Fruit fly (Drosophila melanogaster) whole organism, embryonic: ENCODE measurements around the gene CG14153.

Experiments used
- CG1024 ChIP-seq: fragments of 200-800 bp; sonication (Bioruptor generic); IDR thresholded peaks from 2 replicates; pipeline ENCODE4 v1.3.6; 2022; ENCODE audit warnings: missing biosample characterization, missing genetic modification characterization
- CG11093 ChIP-seq: fragments of 200-800 bp; sonication (Bioruptor generic); IDR thresholded peaks from 3 replicates; pipeline ENCODE4 v1.3.6; 2022; ENCODE audit warnings: missing biosample characterization, missing genetic modification characterization
- CG11560 ChIP-seq: fragments of 200-800 bp; sonication (Bioruptor generic); IDR thresholded peaks from 3 replicates; pipeline ENCODE4 v1.3.6; 2022; ENCODE audit warnings: missing biosample characterization, missing genetic modification characterization
- CG12104 ChIP-seq: fragments of 200-800 bp; sonication (Bioruptor generic); optimal IDR thresholded peaks from 3 replicates; lab custom pipeline; 2016; ENCODE audit warnings: missing biosample characterization, missing genetic modification characterization
- CG12391 ChIP-seq: fragments of 200-800 bp; sonication (Bioruptor generic); optimal IDR thresholded peaks from 3 replicates; lab custom pipeline; 2018; ENCODE audit warnings: missing biosample characterization, mild to moderate bottlenecking, missing genetic modification characterization, moderate library complexity
- CG1603 ChIP-seq: fragments of 200-800 bp; sonication (Bioruptor generic); optimal IDR thresholded peaks from 2 replicates; lab custom pipeline; 2019; ENCODE audit warnings: missing biosample characterization, mild to moderate bottlenecking, missing genetic modification characterization, moderate library complexity
- CG18262 ChIP-seq: fragments of 200-800 bp; optimal IDR thresholded peaks from 3 replicates; lab custom pipeline; 2019; ENCODE audit warnings: missing biosample characterization, mild to moderate bottlenecking, missing genetic modification characterization, moderate library complexity
- CG2199 ChIP-seq: fragments of 200-800 bp; sonication (Bioruptor generic); IDR thresholded peaks from 3 replicates; pipeline ENCODE4 v1.3.6; 2022; ENCODE audit warnings: missing biosample characterization, missing genetic modification characterization
- CG2712 ChIP-seq: fragments of 200-800 bp; optimal IDR thresholded peaks from 3 replicates; lab custom pipeline; 2019; ENCODE audit warnings: missing biosample characterization, mild to moderate bottlenecking, missing genetic modification characterization, moderate library complexity
- CG32532 ChIP-seq: fragments of 200-800 bp; sonication (Bioruptor generic); IDR thresholded peaks from 2 replicates; pipeline ENCODE4 v1.3.6; 2022; ENCODE audit warnings: missing biosample characterization, missing genetic modification characterization
- CG7357 ChIP-seq: fragments of 200-800 bp; sonication (Bioruptor generic); IDR thresholded peaks from 3 replicates; pipeline ENCODE4 v1.3.6; 2022; ENCODE audit warnings: missing biosample characterization, missing genetic modification characterization
- CG7839 ChIP-seq: fragments of 200-800 bp; sonication (Bioruptor generic); optimal IDR thresholded peaks from 3 replicates; lab custom pipeline; 2018; ENCODE audit warnings: missing biosample characterization, mild to moderate bottlenecking, missing genetic modification characterization, moderate library complexity
- CG9727 ChIP-seq: fragments of 200-800 bp; sonication (Bioruptor generic); optimal IDR thresholded peaks from 3 replicates; lab custom pipeline; 2017; ENCODE audit warnings: missing biosample characterization, mild to moderate bottlenecking, missing genetic modification characterization
- Drgx ChIP-seq: fragments of 200-800 bp; sonication (Bioruptor generic); IDR thresholded peaks from 2 replicates; pipeline ENCODE4 v1.3.6; 2022; ENCODE audit warnings: missing biosample characterization, missing genetic modification characterization
- Ets65A ChIP-seq: fragments of 200-800 bp; sonication (Bioruptor generic); peaks from one replicate; lab custom pipeline; 2016; ENCODE audit warnings: missing biosample characterization, missing genetic modification characterization
- Med ChIP-seq: fragments of 200-800 bp; sonication (Bioruptor generic); peaks from one replicate; lab custom pipeline; 2016; ENCODE audit warnings: missing biosample characterization, missing genetic modification characterization, mild to moderate bottlenecking, inconsistent platforms, moderate library complexity
- Nf-YA ChIP-seq: fragments of 200-800 bp; sonication (Bioruptor generic); IDR thresholded peaks from 2 replicates; pipeline ENCODE4 v1.3.6; 2022; ENCODE audit warnings: missing biosample characterization, missing genetic modification characterization
- Sox102F ChIP-seq: fragments of 200-800 bp; sonication (Bioruptor generic); optimal IDR thresholded peaks from 2 replicates; lab custom pipeline; 2018; ENCODE audit warnings: missing biosample characterization, mild to moderate bottlenecking, missing genetic modification characterization, moderate library complexity
- Ssrp ChIP-seq: fragments of 200-800 bp; sonication (Bioruptor generic); optimal IDR thresholded peaks from 2 replicates; lab custom pipeline; 2018; ENCODE audit warnings: missing biosample characterization, mild to moderate bottlenecking, missing genetic modification characterization, moderate library complexity
- bsh ChIP-seq, 2 experiments: fragments of 200-800 bp; sonication (Bioruptor generic); optimal IDR thresholded peaks; 2 replicates each; lab custom pipeline; 2017 to 2018; ENCODE audit warnings: mild to moderate bottlenecking in 2 of 2, missing biosample characterization in 2 of 2, missing genetic modification characterization in 2 of 2, moderate library complexity in 1 of 2
- chif ChIP-seq, 2 experiments: fragments of 200-800 bp; sonication (Bioruptor generic); optimal IDR thresholded peaks; 3 replicates each; lab custom pipeline; 2016; ENCODE audit warnings: missing biosample characterization in 2 of 2, missing genetic modification characterization in 2 of 2
- ci ChIP-seq: fragments of 200-800 bp; sonication (Bioruptor generic); IDR thresholded peaks from 3 replicates; pipeline ENCODE4 v1.3.6; 2022; ENCODE audit warnings: missing biosample characterization, missing genetic modification characterization
- dmrt99B ChIP-seq: fragments of 200-800 bp; sonication (Bioruptor generic); optimal IDR thresholded peaks from 2 replicates; lab custom pipeline; 2018; ENCODE audit warnings: missing biosample characterization, mild to moderate bottlenecking, missing genetic modification characterization, moderate library complexity
- gem ChIP-seq: fragments of 200-800 bp; sonication (Bioruptor generic); optimal IDR thresholded peaks from 2 replicates; lab custom pipeline; 2019; ENCODE audit warnings: missing biosample characterization, mild to moderate bottlenecking, missing genetic modification characterization, moderate library complexity
- grau ChIP-seq: fragments of 200-800 bp; optimal IDR thresholded peaks from 3 replicates; lab custom pipeline; 2019; ENCODE audit warnings: missing biosample characterization, mild to moderate bottlenecking, missing genetic modification characterization, moderate library complexity
- gro ChIP-seq: fragments of 200-800 bp; sonication (Bioruptor generic); optimal IDR thresholded peaks from 2 replicates; lab custom pipeline; 2016; ENCODE audit warnings: missing biosample characterization, missing genetic modification characterization
- hkb ChIP-seq, 2 experiments: fragments of 200-800 bp in 1 of 2; fragments of >200 bp in 1 of 2; sonication (Bioruptor generic) in 1 of 2; IDR thresholded peaks in 1 of 2; optimal IDR thresholded peaks in 1 of 2; 2 replicates each; pipeline versions ENCODE4 v1.3.6 to Lab custom; 2017 to 2022; ENCODE audit warnings: missing biosample characterization in 1 of 2, missing genetic modification characterization in 1 of 2
- hth ChIP-seq: fragments of >200 bp; optimal IDR thresholded peaks from 2 replicates; lab custom pipeline; 2017; ENCODE audit warnings: inconsistent platforms
- kay ChIP-seq: fragments of 200-800 bp; sonication (Bioruptor generic); optimal IDR thresholded peaks from 2 replicates; lab custom pipeline; 2016; ENCODE audit warnings: missing biosample characterization, missing genetic modification characterization
- pho ChIP-seq: fragments of 200-800 bp; sonication (Bioruptor generic); optimal IDR thresholded peaks from 2 replicates; lab custom pipeline; 2016; ENCODE audit warnings: missing biosample characterization, missing genetic modification characterization
- phol ChIP-seq: fragments of 200-800 bp; sonication (Bioruptor generic); optimal IDR thresholded peaks from 3 replicates; lab custom pipeline; 2018; ENCODE audit warnings: missing biosample characterization, mild to moderate bottlenecking, missing genetic modification characterization, moderate library complexity
- prd ChIP-seq, 3 experiments: fragments of >200 bp in 2 of 3; fragments of 200-800 bp in 1 of 3; sonication (Bioruptor generic) in 1 of 3; optimal IDR thresholded peaks in 2 of 3; IDR thresholded peaks in 1 of 3; 2 replicates in 2 of 3; 3 replicates in 1 of 3; pipeline versions ENCODE4 v1.3.6 to Lab custom; 2017 to 2022; ENCODE audit warnings: missing biosample characterization in 1 of 3, missing genetic modification characterization in 1 of 3
- sens ChIP-seq: fragments of 200-800 bp; sonication (Bioruptor generic); peaks from one replicate; lab custom pipeline; 2016; ENCODE audit warnings: missing biosample characterization, missing genetic modification characterization
- sr ChIP-seq: fragments of 200-800 bp; sonication (Bioruptor generic); IDR thresholded peaks from 3 replicates; pipeline ENCODE4 v1.3.6; 2022; ENCODE audit warnings: missing biosample characterization, missing genetic modification characterization
- stwl ChIP-seq: fragments of 200-800 bp; sonication (Bioruptor generic); optimal IDR thresholded peaks from 3 replicates; lab custom pipeline; 2018; ENCODE audit warnings: missing biosample characterization, mild to moderate bottlenecking, missing genetic modification characterization, moderate library complexity
- unpg ChIP-seq: fragments of 200-800 bp; sonication (Bioruptor generic); optimal IDR thresholded peaks from 3 replicates; lab custom pipeline; 2018; ENCODE audit warnings: missing biosample characterization, mild to moderate bottlenecking, missing genetic modification characterization, moderate library complexity
- vvl ChIP-seq: fragments of 200-800 bp; sonication (Bioruptor generic); IDR thresholded peaks from 2 replicates; pipeline ENCODE4 v1.3.6; 2022; ENCODE audit warnings: missing biosample characterization, missing genetic modification characterization
- zfh1 ChIP-seq: fragments of 200-800 bp; sonication (Bioruptor generic); IDR thresholded peaks from 3 replicates; pipeline ENCODE4 v1.3.6; 2022; ENCODE audit warnings: missing biosample characterization, missing genetic modification characterization

CG14153 gene

dm6 chr3L:10648431-10648830 lies 5.1 kb downstream of the CG14153 start (continued):
- 0 out of 3 replicates have a peak, but pooled peaks have one; percentile 13 for TF ChIP-seq CG11093 (GFP tag; lab: Robert Waterston, UW)
- peak; percentile 11 for TF ChIP-seq CG18262 (tag; lab: Kevin White, UChicago)
- TF ChIP-seq ci (GFP tag; lab: Robert Waterston, UW): 0 out of 3 replicates have a peak, but pooled peaks have one; percentile 52
- peak; percentile 62 for TF ChIP-seq Drgx (GFP tag; lab: Robert Waterston, UW)
- peak; percentile 9 for TF ChIP-seq phol (tag; lab: Kevin White, UChicago)
- no peak for TF ChIP-seq CG11560 (tag; lab: Robert Waterston, UW)
- TF ChIP-seq grau (tag; lab: Kevin White, UChicago): peak; percentile 3
- TF ChIP-seq gem (tag; lab: Kevin White, UChicago): peak; percentile 35
- TF ChIP-seq zfh1 (GFP tag; lab: Robert Waterston, UW): 0 out of 3 replicates have a peak, but pooled peaks have one; percentile 45
- no peak for TF ChIP-seq CG12104 (GFP tag; lab: Kevin White, UChicago)
- no peak for TF ChIP-seq CG7357 (GFP tag; lab: Robert Waterston, UW)
- TF ChIP-seq unpg: peak; percentile 17
- 0 out of 2 replicates have a peak, but pooled peaks have one; percentile 24 for TF ChIP-seq Nf-YA (GFP tag; lab: Robert Waterston, UW)
- TF ChIP-seq dmrt99B (tag; lab: Kevin White, UChicago): no peak
- peak in 1 of 2 experiments; percentile 53 for TF ChIP-seq bsh (GFP tag; optimal IDR thresholded peaks at IDR 0.05; lab: Kevin White, UChicago)
- peak; percentile 61 for TF ChIP-seq Med
- peak; percentile 87 for TF ChIP-seq Ets65A (GFP tag; lab: Kevin White, UChicago)
- no peak for TF ChIP-seq CG32532 (GFP tag; lab: Robert Waterston, UW)
- TF ChIP-seq CG12391: peak; percentile 5
- peak; percentile 77 for TF ChIP-seq sens (GFP tag; lab: Kevin White, UChicago)
- TF ChIP-seq CG2712 (tag; lab: Kevin White, UChicago): peak; percentile 12
- TF ChIP-seq CG1024 (GFP tag; lab: Robert Waterston, UW): no peak
- peak; percentile 6 for TF ChIP-seq CG7839 (tag; lab: Kevin White, UChicago)
- TF ChIP-seq chif (GFP tag; optimal IDR thresholded peaks at IDR 0.05; lab: Kevin White, UChicago): peak in 1 of 2 experiments; percentile 9
- TF ChIP-seq Ssrp: peak; percentile 9
- peak; percentile 13 for TF ChIP-seq CG1603 (tag; lab: Kevin White, UChicago)
- peak; percentile 4 for TF ChIP-seq CG9727 (GFP tag; lab: Kevin White, UChicago)
- no peak for TF ChIP-seq prd (optimal IDR thresholded peaks at IDR 0.05; lab: Kevin White, UChicago)
- TF ChIP-seq prd (GFP tag; IDR thresholded peaks at IDR 0.05; lab: Robert Waterston, UW): peak; percentile 24; the same call in 1 of the 3 replicates
- no peak for TF ChIP-seq kay (GFP tag; lab: Kevin White, UChicago)
- peak; percentile 23 for TF ChIP-seq Sox102F (GFP tag; lab: Kevin White, UChicago)
- TF ChIP-seq vvl: peak; percentile 36; the same call in 1 of the 2 replicates
- no peak for TF ChIP-seq gro (GFP tag; lab: Kevin White, UChicago)
- no peak for TF ChIP-seq hkb (optimal IDR thresholded peaks at IDR 0.05; lab: Kevin White, UChicago)
- TF ChIP-seq hkb (GFP tag; IDR thresholded peaks at IDR 0.05; lab: Robert Waterston, UW): peak; percentile 35; the same call in 1 of the 2 replicates
- TF ChIP-seq, all 482 proteins: peak for 36

- TF ChIP-seq stwl: no peak
- peak; percentile 52; the same call in 1 of the 3 replicates for TF ChIP-seq sr (GFP tag; lab: Robert Waterston, UW)
- TF ChIP-seq CG2199 (GFP tag; lab: Robert Waterston, UW): 0 out of 3 replicates have a peak, but pooled peaks have one; percentile 28
Measured at dm6 chr3L:10651271-10651670, 7.9 kb downstream of the CG14153 start.

- TF ChIP-seq hth (lab: Kevin White, UChicago) (no peak), pho (GFP tag; lab: Kevin White, UChicago) (no peak)
Measured at dm6 chr3L:10652487-10652886, 9.2 kb downstream of the CG14153 start.
